Worm (Caenorhabditis elegans): ENCODE measurements around the gene sre-47.
"Not testable (repeated sequence)": the region's sequence is repeated elsewhere in the genome, so short reads cannot be mapped to it uniquely, and the experiment has no call there.

The sre-47 gene

DNA sequence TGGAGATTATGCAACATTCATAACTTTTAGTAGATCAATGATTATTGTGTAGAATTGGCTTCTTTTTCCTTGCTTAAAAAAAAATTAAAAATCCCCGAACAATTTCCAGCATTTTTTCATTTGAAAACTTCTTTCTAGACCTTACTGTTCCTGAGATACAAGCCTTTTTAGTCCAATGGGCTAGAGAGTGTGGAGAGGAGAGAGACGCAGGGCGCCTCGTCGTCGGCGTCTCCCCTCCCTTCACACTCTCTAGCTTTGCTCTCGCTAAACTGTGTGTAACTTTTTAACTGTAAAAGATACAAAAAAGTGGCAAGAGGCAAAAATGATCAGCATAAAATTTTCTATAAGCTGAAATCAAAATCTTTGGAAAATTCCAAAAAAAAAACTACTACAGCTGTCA, 20.7 kb upstream of the sre-47 start:
- TF ChIP-seq hmg-1.2 (GFP tag; IDR thresholded peaks at IDR 0.05), result peak; percentile 62
- no peak for TF ChIP-seq snpc-3.4 (tag; optimal IDR thresholded peaks at IDR 0.05)

DNA sequence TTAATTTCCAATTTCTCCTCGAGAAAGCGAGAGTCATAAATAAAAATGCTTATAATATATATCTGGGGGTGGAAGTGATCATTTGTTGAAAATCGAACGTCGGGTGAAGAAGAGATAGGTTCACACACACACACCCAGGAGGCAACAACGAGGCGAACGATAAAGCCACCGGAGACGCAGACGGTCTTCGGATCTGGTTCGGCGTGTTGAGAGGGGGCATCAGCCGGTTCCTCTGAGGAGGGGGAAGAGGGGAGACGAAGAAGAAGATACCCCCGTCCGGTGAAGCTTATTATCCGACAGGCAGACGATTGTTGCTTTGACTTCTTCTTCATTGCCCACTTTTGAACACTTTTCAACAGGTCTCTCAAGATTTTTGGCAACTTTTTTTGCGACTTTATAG, 20.3 kb upstream of the sre-47 start:
- TF ChIP-seq F57C9.4 (tag; optimal IDR thresholded peaks at IDR 0.05), result no peak
- TF ChIP-seq hmg-1.2 (GFP tag; IDR thresholded peaks at IDR 0.05), result no peak

DNA sequence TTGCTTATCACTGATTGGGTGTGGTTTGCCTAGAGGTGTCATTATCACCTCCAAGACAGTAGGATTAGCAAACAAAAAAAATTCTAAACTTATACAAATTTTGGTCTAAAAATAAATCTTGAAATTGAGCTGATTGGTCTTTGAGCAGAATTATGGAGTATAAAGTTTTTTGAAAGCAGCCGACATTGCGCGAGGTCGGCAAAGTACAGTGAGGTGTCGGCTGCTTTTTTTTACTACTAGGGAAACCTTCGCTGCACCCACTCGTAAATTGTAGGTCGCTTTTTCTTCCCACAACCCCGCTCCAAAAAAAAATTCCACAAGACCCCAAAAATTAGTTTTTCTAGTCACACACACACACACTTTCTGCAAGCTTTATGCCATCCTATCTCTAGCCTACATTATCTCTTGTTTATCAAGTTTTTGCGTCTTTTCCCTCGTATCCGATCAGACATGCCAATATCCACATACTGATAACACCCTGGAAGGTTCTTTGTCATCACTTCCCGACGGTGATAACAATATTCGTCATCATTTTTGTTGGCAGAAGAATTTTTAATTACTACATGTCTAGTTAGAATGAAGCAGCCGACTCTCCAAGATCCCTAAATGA, 19.5 kb upstream of the sre-47 start:
- TF ChIP-seq mes-4 (tag; optimal IDR thresholded peaks at IDR 0.05) (no peak), snpc-4 (GFP tag; optimal IDR thresholded peaks at IDR 0.05) (no peak), snpc-4 (tag; optimal IDR thresholded peaks at IDR 0.05) (peak in 3 of 4 experiments; percentile 74 to 78 (median 76))

DNA sequence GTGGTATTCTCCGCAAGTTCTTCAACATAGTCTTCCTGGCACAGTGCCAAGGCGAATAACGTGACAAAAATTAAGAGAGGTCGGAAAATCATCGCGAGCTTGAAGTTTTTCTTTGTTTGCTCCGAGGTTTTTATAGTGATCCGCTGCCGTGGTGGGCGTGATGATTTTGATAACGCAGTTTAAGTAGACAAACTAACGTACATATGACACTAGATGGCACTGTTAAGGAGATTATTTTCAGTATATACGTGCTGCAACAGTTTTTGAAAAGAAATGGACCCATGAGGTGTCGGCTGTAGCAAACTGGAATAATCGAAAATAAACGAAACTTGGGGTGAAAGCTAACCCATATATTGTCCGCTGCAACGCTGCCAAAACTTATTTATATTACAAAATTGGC, 17.7 kb upstream of the sre-47 start, which contains the start of gene F01D5.5:
TSS of gene F01D5.5 (minus strand) at position 101 of the 400 bp plus-strand sequence.
- TF ChIP-seq attf-3 (GFP tag; conservative IDR thresholded peaks at IDR 0.05) (no peak), ceh-58 (GFP tag; IDR thresholded peaks at IDR 0.05) (no peak), egl-44 (GFP tag; IDR thresholded peaks at IDR 0.05) (no peak), sptf-2 (GFP tag; optimal IDR thresholded peaks at IDR 0.05) (no peak)

DNA sequence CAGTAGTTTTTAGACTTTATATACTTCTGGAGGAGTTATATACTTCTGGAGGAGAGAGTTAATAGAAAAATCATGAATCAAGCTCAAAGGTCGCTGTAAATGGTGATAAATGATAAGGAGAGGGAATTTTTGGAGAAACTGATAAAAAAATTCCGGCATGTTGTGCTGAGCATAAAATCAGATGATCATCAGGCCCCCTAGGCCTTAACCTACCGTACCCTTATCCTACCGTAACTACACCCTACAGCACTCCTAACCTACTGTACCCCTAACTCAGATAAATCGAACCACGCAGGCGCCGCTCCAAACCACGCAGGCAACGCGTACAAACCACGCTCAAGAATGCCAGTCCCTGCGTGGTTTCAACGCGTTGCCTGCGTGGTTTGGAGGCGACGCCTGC, 15.6 kb upstream of the sre-47 start, which contains the start of gene F01D5.3:
TSS of gene F01D5.3 (minus strand) at position 101 of the 400 bp plus-strand sequence.
- TF ChIP-seq madf-10 (tag; optimal IDR thresholded peaks at IDR 0.05); ztf-25 (GFP tag; IDR thresholded peaks at IDR 0.05); B0019.2 (GFP tag; conservative IDR thresholded peaks at IDR 0.05): not testable (repeated sequence)

DNA sequence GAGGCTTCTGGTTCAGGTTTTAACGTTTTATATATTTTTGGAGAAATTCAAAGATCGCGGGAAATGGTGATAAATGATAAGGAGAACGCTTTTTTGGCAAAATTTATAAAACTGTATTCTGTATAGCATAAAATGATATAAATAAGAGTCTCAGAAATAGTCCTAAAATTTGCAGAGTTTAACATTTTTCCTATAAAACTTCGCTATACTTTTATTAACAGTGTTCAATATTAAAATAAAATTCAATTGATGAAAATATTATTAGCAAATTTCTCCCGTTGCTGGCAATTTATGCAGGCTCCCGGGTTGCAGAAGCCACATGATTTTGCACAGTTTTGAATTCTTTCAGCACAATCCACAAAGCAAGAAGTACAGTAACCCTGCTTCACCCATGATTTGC, 14.5 kb upstream of the sre-47 start, which contains the start of gene F01D5.2:
TSS of gene F01D5.2 (minus strand) at position 101 of the 400 bp plus-strand sequence.
- TF ChIP-seq fkh-3 (tag; optimal IDR thresholded peaks at IDR 0.05), result no peak
- TF ChIP-seq bed-2 (GFP tag; IDR thresholded peaks at IDR 0.05), result no peak
- TF ChIP-seq nfya-1 (tag; optimal IDR thresholded peaks at IDR 0.05; ENCODE audit: borderline replicate concordance, insufficient read depth), result no peak
- TF ChIP-seq mcd-1 (GFP tag; IDR thresholded peaks at IDR 0.05), result no peak
- TF ChIP-seq F49E8.2 (tag; optimal IDR thresholded peaks at IDR 0.05; ENCODE audit: insufficient read depth), result no peak
- no peak for TF ChIP-seq ceh-91 (GFP tag; IDR thresholded peaks at IDR 0.05)
- TF ChIP-seq athp-1 (tag; optimal IDR thresholded peaks at IDR 0.05), result no peak
- TF ChIP-seq mel-28 (tag; optimal IDR thresholded peaks at IDR 0.05; ENCODE audit: borderline replicate concordance), result no peak
- no peak for TF ChIP-seq rec-8 (tag; optimal IDR thresholded peaks at IDR 0.05)
- no peak for TF ChIP-seq B0019.2 (GFP tag; conservative IDR thresholded peaks at IDR 0.05)
- no peak for TF ChIP-seq dpl-1 (GFP tag; optimal IDR thresholded peaks at IDR 0.05)
- no peak for TF ChIP-seq zfh-2 (GFP tag; conservative IDR thresholded peaks at IDR 0.05)
- no peak for TF ChIP-seq madf-3 (GFP tag; IDR thresholded peaks at IDR 0.05)
- TF ChIP-seq cebp-1 (GFP tag; IDR thresholded peaks at IDR 0.05), result no peak
- no peak for TF ChIP-seq cebp-1 (tag; optimal IDR thresholded peaks at IDR 0.05)
- TF ChIP-seq ztf-18 (tag; optimal IDR thresholded peaks at IDR 0.05), result no peak
- TF ChIP-seq ztf-6 (GFP tag; IDR thresholded peaks at IDR 0.05), result no peak
